Worm (Caenorhabditis elegans) whole organism, L1 larva: ENCODE results near the gene xrn-2.

Experiments
- Y116A8C.19 ChIP-seq: sonication (generic microtip); optimal IDR thresholded peaks from 2 replicates; lab custom pipeline; 2016; ENCODE audit warnings: missing compliant biosample characterization, missing genetic modification characterization, borderline replicate concordance
- dsc-1 ChIP-seq: sonication (generic microtip); optimal IDR thresholded peaks from 2 replicates; lab custom pipeline; 2016; ENCODE audit warnings: mild to moderate bottlenecking, missing genetic modification characterization, missing compliant biosample characterization
- egl-27 ChIP-seq, 2 experiments: fragments of 150-350 bp in 1 of 2; sonication (generic microtip); optimal IDR thresholded peaks; 3 replicates each; lab custom pipeline; 2017 to 2018; ENCODE audit warnings: missing biosample characterization in 2 of 2, missing genetic modification characterization in 2 of 2, missing genetic modification reagents in 2 of 2
- lin-15B ChIP-seq: fragments of 150-350 bp; sonication (generic microtip); optimal IDR thresholded peaks from 3 replicates; lab custom pipeline; 2014; ENCODE audit warnings: missing biosample characterization, missing genetic modification characterization
- nhr-12 ChIP-seq: sonication (generic microtip); optimal IDR thresholded peaks from 2 replicates; lab custom pipeline; 2017; ENCODE audit warnings: missing biosample characterization, missing genetic modification characterization
- nhr-90 ChIP-seq: sonication (generic microtip); optimal IDR thresholded peaks from 2 replicates; lab custom pipeline; 2016; ENCODE audit warnings: mild to moderate bottlenecking, missing genetic modification characterization, missing compliant biosample characterization; ENCODE audit not compliant: poor library complexity
- pqm-1 ChIP-seq: sonication (generic microtip); optimal IDR thresholded peaks from 3 replicates; lab custom pipeline; 2017; ENCODE audit warnings: missing biosample characterization, missing genetic modification characterization
- zag-1 ChIP-seq: fragments of 150-350 bp; optimal IDR thresholded peaks from 2 replicates; lab custom pipeline; 2014; ENCODE audit warnings: missing biosample characterization, missing genetic modification characterization

DNA sequence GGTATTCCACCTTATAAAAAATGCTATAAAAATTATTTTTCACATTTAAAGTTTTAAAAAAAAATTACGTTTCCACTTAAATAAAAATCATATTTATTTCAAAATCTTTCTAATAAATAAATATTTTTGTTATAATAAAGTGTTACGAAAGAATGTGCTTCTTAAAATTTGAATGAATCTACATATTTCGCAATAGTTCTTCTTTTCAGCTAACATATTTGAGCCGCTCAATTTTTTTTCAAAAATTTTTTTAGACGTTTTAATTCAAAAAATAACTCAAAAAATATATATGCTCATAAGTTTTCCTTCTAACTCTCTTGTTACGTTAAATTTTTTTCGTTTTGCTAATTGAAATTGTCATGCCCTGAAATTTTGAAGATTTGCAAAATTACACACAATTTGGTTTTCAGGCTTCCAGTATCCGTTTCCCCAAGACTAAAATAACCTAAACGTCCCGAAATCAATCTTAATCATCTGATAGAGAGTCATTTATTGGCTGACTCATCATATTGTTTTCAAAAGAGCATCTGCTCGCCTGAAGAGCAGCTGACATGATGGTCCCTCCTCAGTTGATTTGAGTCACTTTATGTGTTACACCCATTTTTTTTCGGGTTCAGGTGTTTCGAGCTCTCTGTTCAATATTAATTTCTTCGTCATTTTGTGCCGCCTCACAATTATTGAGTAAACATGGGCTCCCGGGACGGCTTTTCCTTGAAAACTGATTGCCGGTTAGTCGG, 22.8 kb downstream of the xrn-2 start, which contains the start of gene efhd-1:
- TF ChIP-seq Y116A8C.19 (no peak), lin-15B (tag; lab: Kevin White, UChicago) (no peak), pqm-1 (tag; lab: Kevin White, UChicago) (no peak), zag-1 (tag; lab: Kevin White, UChicago) (no peak), nhr-12 (tag; lab: Kevin White, UChicago) (no peak), dsc-1 (tag; lab: Kevin White, UChicago) (no peak), nhr-90 (no peak), egl-27 (tag; optimal IDR thresholded peaks at IDR 0.05; lab: Kevin White, UChicago) (no peak)
